Fruit fly (Drosophila melanogaster) whole organism, embryonic: ENCODE results near the gene RpL13.

Source experiments
- ATbp ChIP-seq: fragments of 200-800 bp; sonication (Bioruptor generic); optimal IDR thresholded peaks from 2 replicates; lab custom pipeline; 2017; ENCODE audit warnings: missing biosample characterization, mild to moderate bottlenecking, missing genetic modification characterization, missing genetic modification reagents
- Ada2b ChIP-seq: fragments of 200-800 bp; sonication (Bioruptor generic); IDR thresholded peaks from 2 replicates; pipeline ENCODE4 v1.3.6; 2022; ENCODE audit warnings: missing biosample characterization, missing genetic modification characterization
- Asciz ChIP-seq: fragments of 200-800 bp; sonication (Bioruptor generic); optimal IDR thresholded peaks from 2 replicates; lab custom pipeline; 2017; ENCODE audit warnings: missing biosample characterization, mild to moderate bottlenecking, missing genetic modification characterization, missing genetic modification reagents
- Atf-2 ChIP-seq: fragments of 200-800 bp; sonication (Bioruptor generic); optimal IDR thresholded peaks from 2 replicates; lab custom pipeline; 2016; ENCODE audit warnings: missing biosample characterization, missing genetic modification characterization
- B-H1 ChIP-seq: fragments of 200-800 bp; sonication (Bioruptor generic); IDR thresholded peaks from 3 replicates; pipeline ENCODE4 v1.3.6; 2022; ENCODE audit warnings: missing biosample characterization, missing genetic modification characterization
- Bdp1 ChIP-seq: fragments of 200-800 bp; sonication (Bioruptor generic); optimal IDR thresholded peaks from 3 replicates; lab custom pipeline; 2016; ENCODE audit warnings: missing biosample characterization, missing genetic modification characterization
- CG11398 ChIP-seq: fragments of 200-800 bp; sonication (Bioruptor generic); optimal IDR thresholded peaks from 2 replicates; lab custom pipeline; 2016; ENCODE audit warnings: missing biosample characterization, missing genetic modification characterization
- CG11695 ChIP-seq: fragments of 200-800 bp; sonication (Bioruptor generic); IDR thresholded peaks from 3 replicates; pipeline ENCODE4 v1.3.6; 2022; ENCODE audit warnings: missing biosample characterization, missing genetic modification characterization
- CG15479 ChIP-seq: fragments of 200-800 bp; sonication (Bioruptor generic); optimal IDR thresholded peaks from 3 replicates; lab custom pipeline; 2019; ENCODE audit warnings: missing biosample characterization, mild to moderate bottlenecking, missing genetic modification characterization, moderate library complexity
- CG17359 ChIP-seq: fragments of 200-800 bp; sonication (Bioruptor generic); optimal IDR thresholded peaks from 3 replicates; lab custom pipeline; 2018; ENCODE audit warnings: missing biosample characterization, mild to moderate bottlenecking, missing genetic modification characterization, moderate library complexity
- CG17361 ChIP-seq: fragments of 200-800 bp; sonication (Bioruptor generic); IDR thresholded peaks from 3 replicates; pipeline ENCODE4 v1.3.6; 2022; ENCODE audit warnings: missing biosample characterization, missing genetic modification characterization
- CG33213 ChIP-seq: fragments of 200-800 bp; sonication (Bioruptor generic); optimal IDR thresholded peaks from 3 replicates; lab custom pipeline; 2016; ENCODE audit warnings: missing biosample characterization, missing genetic modification characterization
- CG3726 ChIP-seq: fragments of 200-800 bp; sonication (Bioruptor generic); IDR thresholded peaks from 3 replicates; pipeline ENCODE4, ENCODE4 v1.3.6; 2022; ENCODE audit warnings: missing biosample characterization, missing genetic modification characterization
- CG42726 ChIP-seq: fragments of 200-800 bp; sonication (Bioruptor generic); IDR thresholded peaks from 2 replicates; pipeline ENCODE4 v1.3.6; 2022; ENCODE audit warnings: missing biosample characterization, missing genetic modification characterization; ENCODE audit not compliant: partially characterized antibody
- CG4404 ChIP-seq: fragments of 200-800 bp; sonication (Bioruptor generic); IDR thresholded peaks from 2 replicates; pipeline ENCODE4 v1.3.6; 2022; ENCODE audit warnings: missing biosample characterization, missing genetic modification characterization
- CG4707 ChIP-seq: fragments of 200-800 bp; sonication (Bioruptor generic); optimal IDR thresholded peaks from 2 replicates; lab custom pipeline; 2018; ENCODE audit warnings: missing biosample characterization, mild to moderate bottlenecking, missing genetic modification characterization, moderate library complexity
- CG5180 ChIP-seq: fragments of 200-800 bp; sonication (Bioruptor generic); optimal IDR thresholded peaks from 3 replicates; lab custom pipeline; 2017; ENCODE audit warnings: missing biosample characterization, missing genetic modification characterization, mild to moderate bottlenecking, moderate library complexity, missing genetic modification reagents
- CG7372 ChIP-seq: fragments of 200-800 bp; sonication (Bioruptor generic); IDR thresholded peaks from 2 replicates; pipeline ENCODE4 v1.3.6; 2022; ENCODE audit warnings: missing biosample characterization, missing genetic modification characterization
- CG7928 ChIP-seq: fragments of 200-800 bp; sonication (Bioruptor generic); optimal IDR thresholded peaks from 2 replicates; lab custom pipeline; 2017; ENCODE audit warnings: missing biosample characterization, mild to moderate bottlenecking, missing genetic modification characterization
- CG8281 ChIP-seq: fragments of 200-800 bp; sonication (Bioruptor generic); optimal IDR thresholded peaks from 2 replicates; lab custom pipeline; 2018; ENCODE audit warnings: missing biosample characterization, mild to moderate bottlenecking, missing genetic modification characterization, moderate library complexity
- CG9437 ChIP-seq: fragments of 200-800 bp; sonication (Bioruptor generic); optimal IDR thresholded peaks from 2 replicates; lab custom pipeline; 2018; ENCODE audit warnings: missing biosample characterization, mild to moderate bottlenecking, missing genetic modification characterization
- Drgx ChIP-seq: fragments of 200-800 bp; sonication (Bioruptor generic); IDR thresholded peaks from 2 replicates; pipeline ENCODE4 v1.3.6; 2022; ENCODE audit warnings: missing biosample characterization, missing genetic modification characterization
- Gsc ChIP-seq: fragments of 200-800 bp; sonication (Bioruptor generic); IDR thresholded peaks from 2 replicates; pipeline ENCODE4 v1.3.6; 2022; ENCODE audit warnings: missing biosample characterization, missing genetic modification characterization
- HLH4C ChIP-seq: fragments of 200-800 bp; sonication (Bioruptor generic); IDR thresholded peaks from 3 replicates; pipeline ENCODE4 v1.3.6; 2022; ENCODE audit warnings: missing biosample characterization, missing genetic modification characterization; ENCODE audit not compliant: partially characterized antibody
- Hand ChIP-seq: fragments of 200-800 bp; sonication (Bioruptor generic); optimal IDR thresholded peaks from 2 replicates; lab custom pipeline; 2017; ENCODE audit warnings: mild to moderate bottlenecking, missing biosample characterization, missing genetic modification reagents, missing genetic modification characterization
- Med ChIP-seq: fragments of 200-800 bp; sonication (Bioruptor generic); peaks from one replicate; lab custom pipeline; 2016; ENCODE audit warnings: missing biosample characterization, missing genetic modification characterization, mild to moderate bottlenecking, inconsistent platforms, moderate library complexity
- NK7.1 ChIP-seq: fragments of 200-800 bp; sonication (Bioruptor generic); optimal IDR thresholded peaks from 3 replicates; lab custom pipeline; 2016; ENCODE audit warnings: missing biosample characterization, missing genetic modification characterization
- Oaz ChIP-seq: fragments of 200-800 bp; sonication (Bioruptor generic); IDR thresholded peaks from 2 replicates; pipeline ENCODE4 v1.3.6; 2022; ENCODE audit warnings: missing biosample characterization, missing genetic modification characterization
- Rx ChIP-seq: fragments of 200-800 bp; sonication (Bioruptor generic); IDR thresholded peaks from 2 replicates; pipeline ENCODE4 v1.3.6; 2022; ENCODE audit warnings: missing biosample characterization, missing genetic modification characterization
- Six4 ChIP-seq: fragments of 200-800 bp; sonication (Bioruptor generic); optimal IDR thresholded peaks from 2 replicates; lab custom pipeline; 2016; ENCODE audit warnings: missing biosample characterization, missing genetic modification characterization
- Usf ChIP-seq: fragments of 200-800 bp; sonication (Bioruptor generic); optimal IDR thresholded peaks from 2 replicates; lab custom pipeline; 2017; ENCODE audit warnings: missing genotype, missing biosample characterization, missing genetic modification characterization
- al ChIP-seq: fragments of 200-800 bp; sonication (Bioruptor generic); IDR thresholded peaks from 2 replicates; pipeline ENCODE4 v1.3.6; 2022; ENCODE audit warnings: missing biosample characterization, missing genetic modification characterization
- bsh ChIP-seq, 2 experiments: fragments of 200-800 bp; sonication (Bioruptor generic); optimal IDR thresholded peaks; 2 replicates each; lab custom pipeline; 2017 to 2018; ENCODE audit warnings: mild to moderate bottlenecking in 2 of 2, missing biosample characterization in 2 of 2, missing genetic modification characterization in 2 of 2, moderate library complexity in 1 of 2
- ci ChIP-seq: fragments of 200-800 bp; sonication (Bioruptor generic); IDR thresholded peaks from 3 replicates; pipeline ENCODE4 v1.3.6; 2022; ENCODE audit warnings: missing biosample characterization, missing genetic modification characterization
- crc ChIP-seq: fragments of 200-800 bp; sonication (Bioruptor generic); optimal IDR thresholded peaks from 2 replicates; lab custom pipeline; 2016; ENCODE audit warnings: missing biosample characterization, missing genetic modification characterization
- crol ChIP-seq: fragments of 200-800 bp; sonication (Bioruptor generic); IDR thresholded peaks from 2 replicates; pipeline ENCODE4 v1.3.6; 2022; ENCODE audit warnings: missing biosample characterization, missing genetic modification characterization
- grn ChIP-seq: fragments of 200-800 bp; sonication (Bioruptor generic); optimal IDR thresholded peaks from 3 replicates; lab custom pipeline; 2017; ENCODE audit warnings: missing biosample characterization, missing genetic modification characterization
- hbn ChIP-seq: fragments of 200-800 bp; sonication (Bioruptor generic); IDR thresholded peaks from 2 replicates; pipeline ENCODE4 v1.3.6; 2022; ENCODE audit warnings: missing biosample characterization, missing genetic modification characterization; ENCODE audit not compliant: partially characterized antibody
- her ChIP-seq: fragments of 200-800 bp; sonication (Bioruptor generic); optimal IDR thresholded peaks from 2 replicates; lab custom pipeline; 2016; ENCODE audit warnings: missing biosample characterization, missing genetic modification characterization
- jumu ChIP-seq: fragments of 200-800 bp; sonication (Bioruptor generic); optimal IDR thresholded peaks from 3 replicates; lab custom pipeline; 2016; ENCODE audit warnings: missing biosample characterization, missing genetic modification characterization
- peb ChIP-seq: fragments of 200-800 bp; sonication (Bioruptor generic); IDR thresholded peaks from 2 replicates; pipeline ENCODE4 v1.3.6; 2022; ENCODE audit warnings: missing biosample characterization, missing genetic modification characterization
- pita ChIP-seq: fragments of 200-800 bp; sonication (Bioruptor generic); optimal IDR thresholded peaks from 2 replicates; lab custom pipeline; 2017; ENCODE audit warnings: missing biosample characterization, mild to moderate bottlenecking, missing genetic modification characterization
- pnt ChIP-seq: fragments of 200-800 bp; sonication (Bioruptor generic); optimal IDR thresholded peaks from 3 replicates; lab custom pipeline; 2016; ENCODE audit warnings: missing biosample characterization, missing genetic modification characterization
- ranshi ChIP-seq: fragments of 200-800 bp; sonication (Bioruptor generic); IDR thresholded peaks from 2 replicates; pipeline ENCODE4 v1.3.6; 2022; ENCODE audit warnings: missing biosample characterization, missing genetic modification characterization
- salm ChIP-seq: fragments of 200-800 bp; sonication (Bioruptor generic); optimal IDR thresholded peaks from 2 replicates; lab custom pipeline; 2018; ENCODE audit warnings: missing biosample characterization, mild to moderate bottlenecking, missing genetic modification characterization
- sug ChIP-seq: fragments of 200-800 bp; optimal IDR thresholded peaks from 2 replicates; lab custom pipeline; 2019; ENCODE audit warnings: missing biosample characterization, mild to moderate bottlenecking, missing genetic modification characterization, moderate library complexity
- tap ChIP-seq: fragments of 200-800 bp; optimal IDR thresholded peaks from 3 replicates; lab custom pipeline; 2019; ENCODE audit warnings: missing biosample characterization, mild to moderate bottlenecking, missing genetic modification characterization, moderate library complexity
- tna ChIP-seq: fragments of 200-800 bp; sonication (Bioruptor generic); IDR thresholded peaks from 2 replicates; pipeline ENCODE4 v1.3.6; 2022; ENCODE audit warnings: missing biosample characterization, missing genetic modification characterization; ENCODE audit not compliant: partially characterized antibody
- tup ChIP-seq: fragments of 200-800 bp; sonication (Bioruptor generic); optimal IDR thresholded peaks from 2 replicates; lab custom pipeline; 2016; ENCODE audit warnings: missing biosample characterization, mild to moderate bottlenecking, missing genetic modification characterization, moderate library complexity
- wor ChIP-seq: fragments of 200-800 bp; sonication (Bioruptor generic); IDR thresholded peaks from 2 replicates; pipeline ENCODE4 v1.3.6; 2022; ENCODE audit warnings: missing biosample characterization, missing genetic modification characterization

RpL13 gene

DNA sequence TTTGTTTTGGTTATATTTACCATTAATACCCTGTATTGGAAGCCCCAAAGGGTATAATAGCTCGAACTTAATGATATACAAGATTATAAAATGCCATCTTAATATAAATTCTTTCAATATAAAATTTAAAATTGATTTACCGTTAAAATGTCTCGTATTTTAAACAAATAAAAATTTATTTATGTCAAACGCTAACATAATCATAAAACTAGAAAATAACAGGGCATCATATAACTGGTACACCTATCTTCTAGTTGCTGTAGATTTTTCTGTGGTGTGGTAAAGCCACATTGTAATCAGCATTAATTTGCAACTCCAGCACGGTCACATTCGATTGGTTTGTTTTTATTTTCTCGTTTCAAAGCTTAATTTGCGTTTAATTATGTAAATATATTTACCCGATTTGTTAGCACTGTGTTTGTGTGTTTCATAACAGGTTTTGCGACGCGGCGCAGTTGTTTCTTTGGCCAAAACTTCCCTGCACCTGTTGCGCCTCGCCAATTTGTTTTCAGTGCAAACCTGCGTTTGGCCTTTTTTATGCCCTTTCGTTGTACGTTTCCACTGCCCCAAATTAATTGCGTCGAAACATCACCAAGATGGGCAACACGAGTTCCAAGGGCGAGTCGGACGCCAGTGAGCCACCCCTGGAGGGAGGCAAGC lies 10.0 kb upstream of the RpL13 start, which contains the start of the genes CG4658 and CG5846 (continued):
- TF ChIP-seq al (GFP tag; lab: Robert Waterston, UW) (peak; percentile 93), CG4707 (GFP tag; lab: Kevin White, UChicago) (peak; percentile 64), Hand (GFP tag; lab: Kevin White, UChicago) (peak; percentile 79), peb (GFP tag; lab: Robert Waterston, UW) (peak; percentile 95), her (GFP tag; lab: Kevin White, UChicago) (peak; percentile 43), CG7928 (GFP tag; lab: Kevin White, UChicago) (peak; percentile 49), tap (peak; percentile 92), bsh (GFP tag; optimal IDR thresholded peaks at IDR 0.05; lab: Kevin White, UChicago) (peak; percentile 16 to 97), ATbp (GFP tag; lab: Kevin White, UChicago) (peak; percentile 84), Bdp1 (peak; percentile 80), CG7372 (GFP tag; lab: Robert Waterston, UW) (peak; percentile 81), grn (GFP tag; lab: Kevin White, UChicago) (no peak), Rx (GFP tag; lab: Robert Waterston, UW) (peak; percentile 82), CG11398 (GFP tag; lab: Kevin White, UChicago) (peak; percentile 78), Drgx (GFP tag; lab: Robert Waterston, UW) (peak; percentile 94), tup (GFP tag; lab: Kevin White, UChicago) (peak; percentile 60), CG5180 (no peak), CG42726 (GFP tag; lab: Robert Waterston, UW) (no peak), CG17359 (tag; lab: Kevin White, UChicago) (peak; percentile 96), wor (GFP tag; lab: Robert Waterston, UW) (peak; percentile 90), B-H1 (GFP tag; lab: Robert Waterston, UW) (peak; percentile 93), CG33213 (GFP tag; lab: Kevin White, UChicago) (peak; percentile 42), CG17361 (GFP tag; lab: Robert Waterston, UW) (peak; percentile 96), hbn (GFP tag; lab: Robert Waterston, UW) (no peak), CG3726 (GFP tag; lab: Robert Waterston, UW) (peak; percentile 94), CG4404 (GFP tag; lab: Robert Waterston, UW) (peak; percentile 91), NK7.1 (peak; percentile 39), sug (tag; lab: Kevin White, UChicago) (peak; percentile 85), Atf-2 (GFP tag; lab: Kevin White, UChicago) (peak; percentile 75), pnt (GFP tag; lab: Kevin White, UChicago) (peak; percentile 58), jumu (GFP tag; lab: Kevin White, UChicago) (peak; percentile 57), Usf (peak; percentile 77), CG9437 (peak; percentile 83), ranshi (GFP tag; lab: Robert Waterston, UW) (peak; percentile 96), Oaz (GFP tag; lab: Robert Waterston, UW) (peak; percentile 83), crol (GFP tag; lab: Robert Waterston, UW) (peak; percentile 39; the same call in 1 of the 2 replicates), Gsc (GFP tag; lab: Robert Waterston, UW) (peak; percentile 78), Med (GFP tag; lab: Kevin White, UChicago) (peak; percentile 88), Six4 (GFP tag; lab: Kevin White, UChicago) (peak; percentile 94), Asciz (GFP tag; lab: Kevin White, UChicago) (peak; percentile 87), pita (GFP tag; lab: Kevin White, UChicago) (no peak), CG15479 (no peak), CG8281 (tag; lab: Kevin White, UChicago) (peak; percentile 74), crc (peak; percentile 26), HLH4C (GFP tag; lab: Robert Waterston, UW) (no peak), ci (GFP tag; lab: Robert Waterston, UW) (peak; percentile 92), CG11695 (GFP tag; lab: Robert Waterston, UW) (peak; percentile 96), tna (no peak), Ada2b (GFP tag; lab: Robert Waterston, UW) (peak; percentile 93), salm (tag; lab: Kevin White, UChicago) (peak; percentile 91)
